Fruit fly (Drosophila melanogaster) whole organism, embryonic: ENCODE results near the gene al.

Source experiments
- CG1024 ChIP-seq: fragments of 200-800 bp; sonication (Bioruptor generic); IDR thresholded peaks from 2 replicates; pipeline ENCODE4 v1.3.6; 2022; ENCODE audit warnings: missing biosample characterization, missing genetic modification characterization
- CG12155 ChIP-seq: fragments of 200-800 bp; sonication (Bioruptor generic); optimal IDR thresholded peaks from 3 replicates; lab custom pipeline; 2016; ENCODE audit warnings: missing biosample characterization, missing genetic modification characterization
- CG14667 ChIP-seq: fragments of 200-800 bp; sonication (Bioruptor generic); IDR thresholded peaks from 2 replicates; pipeline ENCODE4 v1.3.6; 2022; ENCODE audit warnings: missing biosample characterization, missing genetic modification characterization
- CG14965 ChIP-seq: fragments of 200-800 bp; sonication (Bioruptor generic); optimal IDR thresholded peaks from 2 replicates; lab custom pipeline; 2016; ENCODE audit warnings: missing biosample characterization, missing genetic modification characterization, borderline replicate concordance
- CG15514 ChIP-seq: fragments of 200-800 bp; sonication (Bioruptor generic); optimal IDR thresholded peaks from 3 replicates; lab custom pipeline; 2017; ENCODE audit warnings: missing biosample characterization, missing genetic modification characterization, mild to moderate bottlenecking, moderate library complexity, missing genetic modification reagents
- CG17359 ChIP-seq: fragments of 200-800 bp; sonication (Bioruptor generic); optimal IDR thresholded peaks from 3 replicates; lab custom pipeline; 2018; ENCODE audit warnings: missing biosample characterization, mild to moderate bottlenecking, missing genetic modification characterization, moderate library complexity
- CG17829 ChIP-seq: fragments of 200-800 bp; optimal IDR thresholded peaks from 2 replicates; lab custom pipeline; 2019; ENCODE audit warnings: missing biosample characterization, mild to moderate bottlenecking, missing genetic modification characterization, moderate library complexity
- CG18619 ChIP-seq: fragments of 200-800 bp; sonication (Bioruptor generic); optimal IDR thresholded peaks from 3 replicates; lab custom pipeline; 2017; ENCODE audit warnings: missing biosample characterization, mild to moderate bottlenecking, missing genetic modification characterization
- CG18764 ChIP-seq: fragments of 200-800 bp; sonication (Bioruptor generic); optimal IDR thresholded peaks from 3 replicates; lab custom pipeline; 2016; ENCODE audit warnings: missing biosample characterization, missing genetic modification characterization
- CG2120 ChIP-seq: fragments of 200-800 bp; sonication (Bioruptor generic); optimal IDR thresholded peaks from 3 replicates; lab custom pipeline; 2016; ENCODE audit warnings: missing biosample characterization, missing genetic modification characterization
- CG2712 ChIP-seq: fragments of 200-800 bp; optimal IDR thresholded peaks from 3 replicates; lab custom pipeline; 2019; ENCODE audit warnings: missing biosample characterization, mild to moderate bottlenecking, missing genetic modification characterization, moderate library complexity
- CG32532 ChIP-seq: fragments of 200-800 bp; sonication (Bioruptor generic); IDR thresholded peaks from 2 replicates; pipeline ENCODE4 v1.3.6; 2022; ENCODE audit warnings: missing biosample characterization, missing genetic modification characterization
- CG3281 ChIP-seq: fragments of 200-800 bp; sonication (Bioruptor generic); optimal IDR thresholded peaks from 3 replicates; lab custom pipeline; 2017; ENCODE audit warnings: missing biosample characterization, mild to moderate bottlenecking, missing genetic modification characterization
- CG4328 ChIP-seq: fragments of 200-800 bp; sonication (Bioruptor generic); optimal IDR thresholded peaks from 3 replicates; lab custom pipeline; 2017; ENCODE audit warnings: missing biosample characterization, missing genetic modification reagents, missing genetic modification characterization
- CG6683 ChIP-seq: fragments of 200-800 bp; sonication (Bioruptor generic); optimal IDR thresholded peaks from 2 replicates; lab custom pipeline; 2017; ENCODE audit warnings: missing biosample characterization, mild to moderate bottlenecking, missing genetic modification characterization, missing genetic modification reagents
- CG7556 ChIP-seq: fragments of 200-800 bp; sonication (Bioruptor generic); optimal IDR thresholded peaks from 2 replicates; lab custom pipeline; 2017; ENCODE audit warnings: missing biosample characterization, mild to moderate bottlenecking, missing genetic modification characterization
- CG7745 ChIP-seq: fragments of 200-800 bp; sonication (Bioruptor generic); optimal IDR thresholded peaks from 2 replicates; lab custom pipeline; 2018; ENCODE audit warnings: missing biosample characterization, mild to moderate bottlenecking, missing genetic modification characterization, moderate library complexity
- CG7963 ChIP-seq: fragments of 200-800 bp; sonication (Bioruptor generic); IDR thresholded peaks from 3 replicates; pipeline ENCODE4 v1.3.6; 2022; ENCODE audit warnings: missing biosample characterization, missing genetic modification characterization; ENCODE audit not compliant: partially characterized antibody
- CG8359 ChIP-seq: fragments of 200-800 bp; sonication (Bioruptor generic); optimal IDR thresholded peaks from 2 replicates; lab custom pipeline; 2017; ENCODE audit warnings: missing biosample characterization, mild to moderate bottlenecking, missing genetic modification characterization, borderline replicate concordance
- D ChIP-seq, 2 experiments: fragments of 200-800 bp in 1 of 2; fragments of >200 bp in 1 of 2; sonication (Bioruptor generic) in 1 of 2; optimal IDR thresholded peaks; 2 replicates in 1 of 2; 3 replicates in 1 of 2; lab custom pipeline; 2017; ENCODE audit warnings: mild to moderate bottlenecking in 1 of 2, missing biosample characterization in 1 of 2, missing genetic modification characterization in 1 of 2, missing genetic modification reagents in 1 of 2
- Doc2 ChIP-seq: fragments of 200-800 bp; sonication (Bioruptor generic); IDR thresholded peaks from 2 replicates; pipeline ENCODE4 v1.3.6; 2022; ENCODE audit warnings: missing biosample characterization, missing genetic modification characterization
- Fer3 ChIP-seq: fragments of 200-800 bp; sonication (Bioruptor generic); optimal IDR thresholded peaks from 2 replicates; lab custom pipeline; 2018; ENCODE audit warnings: missing biosample characterization, mild to moderate bottlenecking, missing genetic modification characterization, moderate library complexity
- Hand ChIP-seq: fragments of 200-800 bp; sonication (Bioruptor generic); optimal IDR thresholded peaks from 2 replicates; lab custom pipeline; 2017; ENCODE audit warnings: mild to moderate bottlenecking, missing biosample characterization, missing genetic modification reagents, missing genetic modification characterization
- HmgZ ChIP-seq: fragments of 200-800 bp; sonication (Bioruptor generic); optimal IDR thresholded peaks from 2 replicates; lab custom pipeline; 2018; ENCODE audit warnings: missing biosample characterization, mild to moderate bottlenecking, missing genetic modification characterization
- Hr3 ChIP-seq: fragments of 200-800 bp; sonication (Bioruptor generic); optimal IDR thresholded peaks from 3 replicates; lab custom pipeline; 2016; ENCODE audit warnings: missing biosample characterization, missing genetic modification characterization
- Hr78 ChIP-seq, 2 experiments: fragments of 200-800 bp in 1 of 2; fragments of >200 bp in 1 of 2; sonication (Bioruptor generic) in 1 of 2; optimal IDR thresholded peaks; 2 replicates each; lab custom pipeline; 2017 to 2019; ENCODE audit warnings: missing biosample characterization in 2 of 2, missing genetic modification characterization in 2 of 2, mild to moderate bottlenecking in 1 of 2, moderate library complexity in 1 of 2
- Myb ChIP-seq: fragments of 200-800 bp; sonication (Bioruptor generic); optimal IDR thresholded peaks from 2 replicates; lab custom pipeline; 2016; ENCODE audit warnings: missing biosample characterization, missing genetic modification characterization
- NC2α ChIP-seq: fragments of 200-800 bp; sonication (Bioruptor generic); optimal IDR thresholded peaks from 2 replicates; lab custom pipeline; 2016; ENCODE audit warnings: missing biosample characterization, missing genetic modification characterization
- Ptx1 ChIP-seq: fragments of 200-800 bp; sonication (Bioruptor generic); IDR thresholded peaks from 2 replicates; pipeline ENCODE4 v1.3.6; 2022; ENCODE audit warnings: missing biosample characterization, missing genetic modification characterization
- Ravus ChIP-seq: fragments of 200-800 bp; sonication (Bioruptor generic); IDR thresholded peaks from 2 replicates; pipeline ENCODE4 v1.3.6; 2022; ENCODE audit warnings: missing biosample characterization, missing genetic modification characterization
- Xrp1 ChIP-seq: fragments of 200-800 bp; sonication (Bioruptor generic); IDR thresholded peaks from 2 replicates; pipeline ENCODE4 v1.3.6; 2022; ENCODE audit warnings: missing biosample characterization, missing genetic modification characterization
- ab ChIP-seq: fragments of 200-800 bp; sonication (Bioruptor generic); optimal IDR thresholded peaks from 2 replicates; lab custom pipeline; 2016; ENCODE audit warnings: missing biosample characterization, missing genetic modification characterization
- dysf ChIP-seq: fragments of 200-800 bp; sonication (Bioruptor generic); IDR thresholded peaks from 3 replicates; pipeline ENCODE4 v1.3.6; 2022; ENCODE audit warnings: missing biosample characterization, missing genetic modification characterization
- grau ChIP-seq: fragments of 200-800 bp; optimal IDR thresholded peaks from 3 replicates; lab custom pipeline; 2019; ENCODE audit warnings: missing biosample characterization, mild to moderate bottlenecking, missing genetic modification characterization, moderate library complexity
- hb ChIP-seq: fragments of 200-800 bp; sonication (Bioruptor generic); IDR thresholded peaks from 3 replicates; pipeline ENCODE4 v1.3.6; 2022; ENCODE audit warnings: missing biosample characterization, missing genetic modification characterization; ENCODE audit not compliant: partially characterized antibody
- hkb ChIP-seq, 2 experiments: fragments of 200-800 bp in 1 of 2; fragments of >200 bp in 1 of 2; sonication (Bioruptor generic) in 1 of 2; IDR thresholded peaks in 1 of 2; optimal IDR thresholded peaks in 1 of 2; 2 replicates each; pipeline versions ENCODE4 v1.3.6 to Lab custom; 2017 to 2022; ENCODE audit warnings: missing biosample characterization in 1 of 2, missing genetic modification characterization in 1 of 2
- hth ChIP-seq: fragments of >200 bp; optimal IDR thresholded peaks from 2 replicates; lab custom pipeline; 2017; ENCODE audit warnings: inconsistent platforms
- ind ChIP-seq: fragments of 200-800 bp; sonication (Bioruptor generic); optimal IDR thresholded peaks from 3 replicates; lab custom pipeline; 2016; ENCODE audit warnings: missing biosample characterization, missing genetic modification characterization
- lmd ChIP-seq: fragments of 200-800 bp; sonication (Bioruptor generic); IDR thresholded peaks from 2 replicates; pipeline ENCODE4 v1.3.6; 2022; ENCODE audit warnings: missing biosample characterization, missing genetic modification characterization
- nerfin-1 ChIP-seq: fragments of 200-800 bp; sonication (Bioruptor generic); optimal IDR thresholded peaks from 3 replicates; lab custom pipeline; 2019; ENCODE audit warnings: missing biosample characterization, mild to moderate bottlenecking, missing genetic modification characterization, moderate library complexity
- run ChIP-seq: fragments of 200-800 bp; sonication (Bioruptor generic); optimal IDR thresholded peaks from 3 replicates; lab custom pipeline; 2018; ENCODE audit warnings: missing biosample characterization, mild to moderate bottlenecking, missing genetic modification characterization
- salm ChIP-seq: fragments of 200-800 bp; sonication (Bioruptor generic); optimal IDR thresholded peaks from 2 replicates; lab custom pipeline; 2018; ENCODE audit warnings: missing biosample characterization, mild to moderate bottlenecking, missing genetic modification characterization
- seq ChIP-seq: fragments of 200-800 bp; sonication (Bioruptor generic); IDR thresholded peaks from 2 replicates; pipeline ENCODE4 v1.3.6; 2022; ENCODE audit warnings: missing biosample characterization, missing genetic modification characterization
- toy ChIP-seq: fragments of 200-800 bp; sonication (Bioruptor generic); IDR thresholded peaks from 2 replicates; pipeline ENCODE4 v1.3.6; 2022; ENCODE audit warnings: missing biosample characterization, missing genetic modification characterization
- yki ChIP-seq: fragments of >200 bp; optimal IDR thresholded peaks from 3 replicates; lab custom pipeline; 2018
- zf30C ChIP-seq: fragments of 200-800 bp; sonication (Bioruptor generic); optimal IDR thresholded peaks from 3 replicates; lab custom pipeline; 2018; ENCODE audit warnings: missing biosample characterization, mild to moderate bottlenecking, missing genetic modification characterization

The al gene

DNA sequence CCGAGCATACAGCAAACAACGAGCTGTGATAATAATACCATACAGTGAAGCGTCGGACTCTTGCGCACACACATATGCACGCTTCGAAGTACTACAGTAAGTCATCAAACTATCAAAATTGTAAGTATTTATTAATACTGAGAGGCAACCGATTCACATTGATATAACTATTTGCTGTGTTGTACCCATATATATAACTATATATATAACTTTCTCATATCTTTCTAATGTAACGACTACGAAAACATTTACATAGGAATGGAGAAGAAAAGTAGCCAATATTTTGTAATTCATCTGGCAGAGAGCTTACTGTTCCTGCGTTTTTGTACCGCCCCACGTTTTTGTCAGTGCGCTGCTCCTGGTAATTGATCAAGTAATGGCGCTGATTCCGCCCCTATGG is 35.0 kb downstream of the al start (continued):
- TF ChIP-seq grau (peak; percentile 92), CG32532 (GFP tag; lab: Robert Waterston, UW) (peak; percentile 35; the same call in 1 of the 2 replicates), Doc2 (GFP tag; lab: Robert Waterston, UW) (no peak), Hr3 (GFP tag; lab: Kevin White, UChicago) (no peak), CG1024 (GFP tag; lab: Robert Waterston, UW) (no peak), Ptx1 (GFP tag; lab: Robert Waterston, UW) (peak; percentile 41; the same call in 1 of the 2 replicates), CG12155 (GFP tag; lab: Kevin White, UChicago) (peak; percentile 24), CG14965 (GFP tag; lab: Kevin White, UChicago) (no peak), Hand (peak; percentile 2), Fer3 (peak; percentile 38), CG18619 (GFP tag; lab: Kevin White, UChicago) (no peak), HmgZ (tag; lab: Kevin White, UChicago) (peak; percentile 14), Xrp1 (peak; percentile 10; the same call in 1 of the 2 replicates), dysf (GFP tag; lab: Robert Waterston, UW) (0 out of 3 replicates have a peak, but pooled peaks have one; percentile 48), CG17359 (tag; lab: Kevin White, UChicago) (no peak), Ravus (GFP tag; lab: Robert Waterston, UW) (no peak), CG3281 (GFP tag; lab: Kevin White, UChicago) (peak; percentile 66), CG4328 (GFP tag; lab: Kevin White, UChicago) (no peak), CG18764 (GFP tag; lab: Kevin White, UChicago) (no peak), CG2712 (tag; lab: Kevin White, UChicago) (peak; percentile 13), CG14667 (no peak), CG15514 (peak; percentile 7), ind (peak; percentile 44), hth (lab: Kevin White, UChicago) (no peak), CG2120 (peak; percentile 20), lmd (GFP tag; lab: Robert Waterston, UW) (peak; percentile 38; the same call in 1 of the 2 replicates)

DNA sequence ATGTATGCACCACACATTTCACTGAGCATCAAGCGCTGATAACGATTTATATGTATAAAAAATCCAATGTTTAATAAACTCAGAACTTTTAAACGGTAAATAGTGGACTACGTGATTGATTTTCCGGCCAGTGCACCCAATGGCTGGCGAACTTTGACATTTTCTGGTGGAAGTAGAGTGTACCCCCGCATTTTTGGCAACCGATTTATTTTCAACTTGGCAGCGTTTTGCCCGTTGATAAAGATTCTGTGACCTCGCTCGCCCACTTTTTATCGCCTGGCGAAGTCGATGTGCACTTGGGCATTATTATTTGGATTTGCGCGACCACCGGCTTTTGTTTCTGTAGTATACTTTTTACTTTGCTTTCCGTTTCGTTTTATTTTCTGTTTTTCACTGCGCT is 36.0 kb downstream of the al start:
- no peak for TF ChIP-seq toy (GFP tag; lab: Robert Waterston, UW)
- peak in 1 of 2 experiments; percentile 60 for TF ChIP-seq Hr78 (GFP tag; optimal IDR thresholded peaks at IDR 0.05; lab: Kevin White, UChicago)
- TF ChIP-seq CG17829 (tag; lab: Kevin White, UChicago) = no peak
- no peak for TF ChIP-seq run

DNA sequence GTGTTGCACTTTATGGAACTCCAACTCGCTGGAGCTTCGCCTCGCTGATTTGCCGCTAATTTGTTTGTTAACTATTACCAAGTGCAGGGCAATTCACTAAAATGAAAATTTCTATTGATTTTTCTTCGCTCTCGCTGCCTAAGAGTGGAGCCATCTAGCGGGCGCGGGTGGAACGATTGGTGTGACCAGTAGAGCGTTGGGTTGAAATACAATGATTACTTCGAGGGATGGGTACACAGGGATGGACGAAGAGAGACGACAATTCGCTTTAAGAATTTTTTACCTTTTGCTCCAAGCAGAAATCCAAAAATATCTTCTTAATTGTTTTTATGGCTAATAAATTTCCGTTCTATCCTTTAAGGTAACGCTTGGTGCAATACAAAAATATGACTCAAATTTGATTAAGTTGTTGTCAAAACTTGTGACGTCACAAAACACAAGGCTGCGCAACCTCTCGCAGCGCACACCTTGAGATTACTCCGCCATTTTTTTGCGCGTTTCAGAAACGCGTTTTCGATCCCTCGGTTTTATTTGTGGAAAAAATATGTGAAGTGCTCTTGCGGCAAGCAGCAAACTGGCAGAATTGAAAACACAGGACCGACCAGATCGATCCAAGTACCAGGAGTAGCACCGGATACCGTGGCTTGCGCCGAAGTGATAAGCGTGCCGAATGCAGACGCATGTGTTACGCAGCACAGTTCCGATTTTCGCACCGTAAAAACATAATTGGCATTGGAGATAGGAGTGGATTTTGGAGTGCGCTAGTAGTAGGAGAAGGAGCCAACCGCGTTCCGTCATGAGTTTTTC is 36.9 kb downstream of the al start, which contains the start of the genes AP-2alpha and ebi:
Gene AP-2alpha, minus strand, starts transcription at position 185 of the 807 bp plus-strand sequence.
Gene ebi, plus strand, starts transcription at position 475 of the 807 bp plus-strand sequence.
- peak; percentile 79 for TF ChIP-seq ab (GFP tag; lab: Kevin White, UChicago)
- no peak for TF ChIP-seq CG7745
- peak; percentile 28 for TF ChIP-seq CG6683
- TF ChIP-seq NC2α (GFP tag; lab: Kevin White, UChicago) = peak; percentile 84
- TF ChIP-seq ind = peak; percentile 92
- peak; percentile 78 for TF ChIP-seq CG7556 (GFP tag; lab: Kevin White, UChicago)
- TF ChIP-seq salm (tag; lab: Kevin White, UChicago) = peak; percentile 54
- TF ChIP-seq zf30C = no peak
- TF ChIP-seq CG8359 (GFP tag; lab: Kevin White, UChicago) = peak; percentile 57
- TF ChIP-seq CG7963 (GFP tag; lab: Robert Waterston, UW) = no peak
- TF ChIP-seq Myb (GFP tag; lab: Kevin White, UChicago) = peak; percentile 83
- TF ChIP-seq hkb (optimal IDR thresholded peaks at IDR 0.05; lab: Kevin White, UChicago) = peak; percentile 92
- peak; percentile 81 for TF ChIP-seq hkb (GFP tag; IDR thresholded peaks at IDR 0.05; lab: Robert Waterston, UW)
- TF ChIP-seq seq (GFP tag; lab: Robert Waterston, UW) = peak; percentile 82
- TF ChIP-seq nerfin-1 (tag; lab: Kevin White, UChicago) = peak; percentile 78
- TF ChIP-seq yki (lab: Kevin White, UChicago) = no peak
- TF ChIP-seq hb = no peak
- peak; percentile 74 for TF ChIP-seq CG3281 (GFP tag; lab: Kevin White, UChicago)
- no peak for TF ChIP-seq D (optimal IDR thresholded peaks at IDR 0.05; lab: Kevin White, UChicago)
- TF ChIP-seq D (GFP tag; optimal IDR thresholded peaks at IDR 0.05; lab: Kevin White, UChicago) = peak; percentile 80
